Worm (Caenorhabditis elegans): Measurements from ENCODE around the gene frpr-21.

frpr-21 gene

ce11 chrII:10390854-10391253, 31.0 kb downstream of the frpr-21 start, which contains the start of the genes T09F3.2 and T09F3.7:
TSS of gene T09F3.2 (plus strand) at chrII:10391154.
TSS of gene T09F3.7 (plus strand) at chrII:10391168.
- TF ChIP-seq dao-5 (tag; optimal IDR thresholded peaks at IDR 0.05): no peak
- TF ChIP-seq W03F9.2 (tag; optimal IDR thresholded peaks at IDR 0.05): no peak
- TF ChIP-seq him-1 (tag; optimal IDR thresholded peaks at IDR 0.05): no peak

DNA sequence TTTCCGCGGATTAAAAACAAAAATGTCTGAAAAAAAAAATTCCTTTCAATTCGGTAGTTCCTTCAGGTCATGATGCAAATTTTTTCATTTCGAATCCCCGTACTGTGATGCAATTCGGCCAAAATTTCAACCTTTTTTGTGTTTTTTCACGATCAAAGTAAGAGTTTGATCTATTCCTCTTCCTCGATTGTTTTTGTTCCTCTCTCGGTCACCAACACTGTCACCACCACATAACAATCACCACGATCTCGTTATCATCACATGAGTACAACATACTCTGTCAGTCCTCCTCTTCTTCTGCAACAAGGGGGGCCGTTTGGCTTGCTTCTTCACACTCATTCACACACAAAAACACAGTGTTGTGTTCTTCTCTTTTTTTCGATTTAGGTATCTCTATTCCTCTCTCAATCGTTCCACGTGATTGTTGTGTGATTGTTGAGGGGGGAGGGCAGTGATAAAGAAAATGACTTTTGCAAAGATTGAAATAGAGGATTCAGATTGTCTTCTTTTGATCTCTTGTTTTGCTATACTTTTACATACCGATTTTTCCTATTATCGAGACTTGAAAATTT, 31.5 kb downstream of the frpr-21 start:
- TF ChIP-seq dao-5 (tag; optimal IDR thresholded peaks at IDR 0.05) (no peak), him-1 (tag; optimal IDR thresholded peaks at IDR 0.05) (no peak), W03F9.2 (tag; optimal IDR thresholded peaks at IDR 0.05) (no peak)

ce11 chrII:10389776-10390175, 32.1 kb downstream of the frpr-21 start:
- TF ChIP-seq W03F9.2 (tag; optimal IDR thresholded peaks at IDR 0.05) (no peak), him-1 (tag; optimal IDR thresholded peaks at IDR 0.05) (no peak), dao-5 (tag; optimal IDR thresholded peaks at IDR 0.05) (no peak)

ce11 chrII:10389038-10389437, 32.8 kb downstream of the frpr-21 start:
- TF ChIP-seq W03F9.2 (tag; optimal IDR thresholded peaks at IDR 0.05): peak; percentile 5
- no peak for TF ChIP-seq him-1 (tag; optimal IDR thresholded peaks at IDR 0.05)

ce11 chrII:10388041-10388706, 33.7 kb downstream of the frpr-21 start:
- TF ChIP-seq dao-5 (tag; optimal IDR thresholded peaks at IDR 0.05) (no peak), him-1 (tag; optimal IDR thresholded peaks at IDR 0.05) (peak; percentile 44), W03F9.2 (tag; optimal IDR thresholded peaks at IDR 0.05) (peak; percentile 79)

DNA sequence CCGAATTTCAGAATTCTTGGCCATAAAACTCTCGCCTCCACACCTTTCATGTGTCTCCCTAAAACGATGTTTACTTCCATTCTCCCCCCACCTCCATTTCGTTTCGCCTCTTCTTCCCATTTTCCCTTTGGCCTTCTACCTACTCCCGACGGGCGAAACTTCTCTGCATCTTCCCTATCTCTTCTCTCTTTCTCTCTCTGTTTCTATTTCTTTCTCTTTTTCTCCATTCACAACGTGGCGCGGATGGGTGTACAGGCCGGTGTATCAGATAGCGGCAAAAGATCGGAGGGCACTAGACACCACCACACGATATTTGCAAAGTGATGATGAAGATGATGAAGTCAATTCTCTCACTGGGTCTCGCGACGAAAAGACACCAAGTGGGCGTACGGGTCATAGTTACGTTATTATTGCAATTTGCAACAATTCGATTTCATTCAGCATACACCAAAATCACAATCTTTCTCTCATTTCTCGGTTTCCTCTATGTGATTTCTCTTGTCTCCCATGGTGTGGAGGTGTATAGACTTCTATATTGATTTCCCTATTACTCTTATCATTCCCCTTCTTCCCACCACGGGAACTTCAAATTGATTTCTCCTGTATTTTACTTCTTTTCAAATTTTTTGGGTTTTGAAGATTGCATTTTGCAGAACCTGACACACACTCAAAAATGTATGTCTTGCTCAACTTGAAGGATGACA, 37.0 kb downstream of the frpr-21 start, which contains the start of gene ztf-27:
ztf-27 (plus strand) TSS at position 654 of the 704 bp plus-strand sequence.
- TF ChIP-seq him-1 (tag; optimal IDR thresholded peaks at IDR 0.05): no peak

- TF ChIP-seq W03F9.2 (tag; optimal IDR thresholded peaks at IDR 0.05) (no peak), dao-5 (tag; optimal IDR thresholded peaks at IDR 0.05) (no peak), him-1 (tag; optimal IDR thresholded peaks at IDR 0.05) (no peak)
Measured at ce11 chrII:10382247-10382646, 39.6 kb downstream of the frpr-21 start.

DNA sequence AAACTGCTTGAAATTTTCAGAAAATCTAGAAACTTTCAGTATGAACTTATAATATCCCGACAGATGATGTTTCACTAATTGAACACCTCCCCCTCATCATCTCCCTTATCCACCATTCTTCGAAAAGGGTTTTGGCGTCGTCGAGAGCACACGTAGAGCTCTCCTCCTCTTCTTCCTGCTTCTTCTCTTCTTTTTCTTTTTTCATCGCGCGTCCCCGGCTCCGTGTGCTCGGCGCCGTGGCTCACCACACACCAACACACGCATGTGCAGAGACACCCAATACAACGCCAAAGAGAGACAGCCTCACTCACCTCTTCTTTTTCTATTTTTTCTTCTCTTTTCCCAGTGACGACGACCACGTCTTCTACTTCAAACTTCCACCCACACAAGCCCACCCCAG, 42.3 kb downstream of the frpr-21 start:
- TF ChIP-seq him-1 (tag; optimal IDR thresholded peaks at IDR 0.05) (peak; percentile 29), dao-5 (tag; optimal IDR thresholded peaks at IDR 0.05) (no peak), W03F9.2 (tag; optimal IDR thresholded peaks at IDR 0.05) (no peak)

- no peak for TF ChIP-seq W03F9.2 (tag; optimal IDR thresholded peaks at IDR 0.05)
- TF ChIP-seq him-1 (tag; optimal IDR thresholded peaks at IDR 0.05): no peak
- no peak for TF ChIP-seq dao-5 (tag; optimal IDR thresholded peaks at IDR 0.05)
Measured at ce11 chrII:10377901-10378300, 43.9 kb downstream of the frpr-21 start.

- no peak for TF ChIP-seq him-1 (tag; optimal IDR thresholded peaks at IDR 0.05)
- no peak for TF ChIP-seq dao-5 (tag; optimal IDR thresholded peaks at IDR 0.05)
- no peak for TF ChIP-seq W03F9.2 (tag; optimal IDR thresholded peaks at IDR 0.05)
Measured at ce11 chrII:10374776-10375175, 47.1 kb downstream of the frpr-21 start.

ce11 chrII:10373536-10374169, 48.2 kb downstream of the frpr-21 start:
- TF ChIP-seq W03F9.2 (tag; optimal IDR thresholded peaks at IDR 0.05) (no peak), him-1 (tag; optimal IDR thresholded peaks at IDR 0.05) (no peak), dao-5 (tag; optimal IDR thresholded peaks at IDR 0.05) (no peak)

DNA sequence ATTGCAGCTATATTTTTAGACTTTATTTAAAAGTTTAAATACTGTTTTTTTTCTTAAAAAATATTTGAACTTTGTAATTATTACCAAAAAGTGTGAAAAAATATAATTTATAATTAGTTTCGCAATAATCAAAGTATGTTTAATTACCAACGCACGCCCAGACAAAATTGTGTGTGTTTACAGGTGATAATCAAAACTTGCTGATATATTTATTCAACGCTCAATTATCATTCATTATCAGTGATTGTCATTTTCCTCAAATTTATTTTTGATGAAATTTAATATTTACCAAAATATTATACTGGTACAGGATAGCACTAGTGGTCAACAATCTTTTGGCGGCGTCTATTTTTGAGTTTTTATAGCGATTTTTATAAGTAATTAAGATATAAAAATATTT, 48.8 kb downstream of the frpr-21 start:
- TF ChIP-seq W03F9.2 (tag; optimal IDR thresholded peaks at IDR 0.05) (no peak), him-1 (tag; optimal IDR thresholded peaks at IDR 0.05) (no peak), dao-5 (tag; optimal IDR thresholded peaks at IDR 0.05) (no peak)

DNA sequence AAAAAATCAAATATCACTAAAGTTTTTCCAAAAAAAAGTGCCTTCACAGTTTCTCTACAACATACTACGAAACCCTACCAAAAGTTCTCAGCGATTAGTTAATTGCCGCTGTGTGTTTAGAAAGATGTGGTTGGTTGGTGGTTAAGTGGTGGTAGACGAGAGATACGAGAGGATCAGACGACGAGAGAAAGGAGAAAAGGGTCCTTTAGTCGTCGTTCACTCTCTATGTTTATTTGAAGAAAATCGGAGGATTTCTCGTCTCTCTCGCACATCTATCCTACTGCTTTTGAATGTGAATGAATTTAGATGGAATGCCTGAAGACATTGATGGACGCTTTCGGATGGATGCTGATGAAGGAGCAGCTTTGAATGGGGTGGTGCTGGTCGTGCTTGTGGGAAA, 51.0 kb downstream of the frpr-21 start:
- TF ChIP-seq W03F9.2 (tag; optimal IDR thresholded peaks at IDR 0.05) (no peak), dao-5 (tag; optimal IDR thresholded peaks at IDR 0.05) (no peak), him-1 (tag; optimal IDR thresholded peaks at IDR 0.05) (no peak)

ce11 chrII:10369547-10370028, 52.3 kb downstream of the frpr-21 start, which contains the start of gene ceh-58:
TSS of gene ceh-58 (minus strand) at chrII:10369597.
- TF ChIP-seq W03F9.2 (tag; optimal IDR thresholded peaks at IDR 0.05) (no peak), dao-5 (tag; optimal IDR thresholded peaks at IDR 0.05) (no peak), him-1 (tag; optimal IDR thresholded peaks at IDR 0.05) (no peak)

Data from whole organism, L4/young adult.